Worm (Caenorhabditis elegans): ENCODE results near the gene cyp-13A1.

The cyp-13A1 gene

ce11 chrII:9797664-9798063 is 15.9 kb upstream of the cyp-13A1 start, which contains the start of gene cyp-13A4:
Gene cyp-13A4 (minus strand): TSS chrII:9797740.
- TF ChIP-seq elt-3 (tag; optimal IDR thresholded peaks at IDR 0.05) (no peak), pqm-1 (tag; optimal IDR thresholded peaks at IDR 0.05) (peak; percentile 36), elt-2 (tag; optimal IDR thresholded peaks at IDR 0.05) (peak; percentile 18), mdl-1 (tag; optimal IDR thresholded peaks at IDR 0.05) (no peak), elt-1 (tag; optimal IDR thresholded peaks at IDR 0.05) (no peak)

ce11 chrII:9793197-9793596 is 11.4 kb upstream of the cyp-13A1 start, which contains the start of gene cyp-13A3:
Gene cyp-13A3 (minus strand): TSS chrII:9793297.
- TF ChIP-seq ceh-16 (tag; optimal IDR thresholded peaks at IDR 0.05) (no peak), skn-1 (tag; optimal IDR thresholded peaks at IDR 0.05) (no peak), fkh-10 (GFP tag; optimal IDR thresholded peaks at IDR 0.05) (no peak), nhr-11 (tag; optimal IDR thresholded peaks at IDR 0.05) (no peak), nhr-67 (tag; optimal IDR thresholded peaks at IDR 0.05) (no peak), snpc-4 (tag; optimal IDR thresholded peaks at IDR 0.05) (no peak)

ce11 chrII:9791185-9791584 is 9.4 kb upstream of the cyp-13A1 start:
- TF ChIP-seq pha-4 (tag; optimal IDR thresholded peaks at IDR 0.05): peak; percentile 28
- no peak for TF ChIP-seq daf-12 (tag; optimal IDR thresholded peaks at IDR 0.05)
- no peak for TF ChIP-seq ceh-82 (tag; optimal IDR thresholded peaks at IDR 0.05)
- TF ChIP-seq nhr-25 (tag; optimal IDR thresholded peaks at IDR 0.05): no peak
- no peak for TF ChIP-seq ZK546.5 (tag; optimal IDR thresholded peaks at IDR 0.05)
- TF ChIP-seq lsy-12 (tag; optimal IDR thresholded peaks at IDR 0.05): no peak
- TF ChIP-seq skn-1 (tag; optimal IDR thresholded peaks at IDR 0.05): no peak
- no peak for TF ChIP-seq fos-1 (tag; optimal IDR thresholded peaks at IDR 0.05)
- TF ChIP-seq fkh-10 (GFP tag; optimal IDR thresholded peaks at IDR 0.05): no peak
- no peak for TF ChIP-seq ceh-28 (tag; optimal IDR thresholded peaks at IDR 0.05)
- peak; percentile 98 for TF ChIP-seq pqm-1 (tag; optimal IDR thresholded peaks at IDR 0.05)
- TF ChIP-seq ama-1 (optimal IDR thresholded peaks at IDR 0.05): no peak
- peak; percentile 35 for TF ChIP-seq nhr-43 (tag; optimal IDR thresholded peaks at IDR 0.05; ENCODE audit: poor library complexity, severe bottlenecking)
- peak; percentile 97 for TF ChIP-seq elt-2 (tag; optimal IDR thresholded peaks at IDR 0.05)
- peak; percentile 39 for TF ChIP-seq nhr-23 (tag; optimal IDR thresholded peaks at IDR 0.05)
- no peak for TF ChIP-seq nhr-67 (tag; optimal IDR thresholded peaks at IDR 0.05)
- TF ChIP-seq nhr-11 (tag; optimal IDR thresholded peaks at IDR 0.05): no peak
- TF ChIP-seq ztf-4 (tag; optimal IDR thresholded peaks at IDR 0.05): no peak
- no peak for TF ChIP-seq ceh-9 (tag; optimal IDR thresholded peaks at IDR 0.05)
- no peak for TF ChIP-seq unc-39 (tag; optimal IDR thresholded peaks at IDR 0.05)
- TF ChIP-seq jun-1 (tag; optimal IDR thresholded peaks at IDR 0.05): peak; percentile 84

ce11 chrII:9787395-9788152 is 5.8 kb upstream of the cyp-13A1 start, which contains the start of gene cyp-13A2:
Gene cyp-13A2 (minus strand): TSS chrII:9787629.
- no peak for TF ChIP-seq egl-27 (tag; optimal IDR thresholded peaks at IDR 0.05)
- TF ChIP-seq eor-1 (tag; optimal IDR thresholded peaks at IDR 0.05): no peak
- TF ChIP-seq nhr-43 (tag; optimal IDR thresholded peaks at IDR 0.05; ENCODE audit: poor library complexity, severe bottlenecking): peak; percentile 32
- TF ChIP-seq elt-2 (tag; optimal IDR thresholded peaks at IDR 0.05): peak; percentile 87
- TF ChIP-seq nhr-25 (tag; optimal IDR thresholded peaks at IDR 0.05): peak; percentile 92
- no peak for TF ChIP-seq ama-1 (optimal IDR thresholded peaks at IDR 0.05)
- peak; percentile 52 for TF ChIP-seq nhr-11 (tag; optimal IDR thresholded peaks at IDR 0.05)
- TF ChIP-seq nhr-76 (tag; optimal IDR thresholded peaks at IDR 0.05): no peak
- no peak for TF ChIP-seq ceh-16 (tag; optimal IDR thresholded peaks at IDR 0.05)
- peak; percentile 6 for TF ChIP-seq nhr-77 (tag; optimal IDR thresholded peaks at IDR 0.05)
- peak; percentile 38 for TF ChIP-seq lsy-12 (tag; optimal IDR thresholded peaks at IDR 0.05)
- no peak for TF ChIP-seq ztf-4 (tag; optimal IDR thresholded peaks at IDR 0.05)
- peak; percentile 96 for TF ChIP-seq snpc-4 (tag; optimal IDR thresholded peaks at IDR 0.05)
- TF ChIP-seq R02D3.7 (tag; optimal IDR thresholded peaks at IDR 0.05): no peak
- TF ChIP-seq lin-15B (tag; optimal IDR thresholded peaks at IDR 0.05): peak; percentile 11
- TF ChIP-seq nhr-23 (tag; optimal IDR thresholded peaks at IDR 0.05): peak; percentile 55
- TF ChIP-seq elt-1 (tag; optimal IDR thresholded peaks at IDR 0.05): peak; percentile 85
- peak; percentile 71 for TF ChIP-seq pqm-1 (tag; optimal IDR thresholded peaks at IDR 0.05)
- peak; percentile 73 for TF ChIP-seq pha-4 (tag; optimal IDR thresholded peaks at IDR 0.05)
- no peak for TF ChIP-seq fkh-10 (GFP tag; optimal IDR thresholded peaks at IDR 0.05)
- TF ChIP-seq nfya-1 (tag; optimal IDR thresholded peaks at IDR 0.05; ENCODE audit: insufficient read depth): peak; percentile 31
- TF ChIP-seq fkh-2 (tag; optimal IDR thresholded peaks at IDR 0.05): no peak
- TF ChIP-seq fos-1 (tag; optimal IDR thresholded peaks at IDR 0.05): no peak
- peak; percentile 5 for TF ChIP-seq ceh-28 (tag; optimal IDR thresholded peaks at IDR 0.05)
- no peak for TF ChIP-seq nhr-12 (tag; optimal IDR thresholded peaks at IDR 0.05)
- peak; percentile 26 for TF ChIP-seq jun-1 (tag; optimal IDR thresholded peaks at IDR 0.05)

All from whole organism, L3 larva.